Worm (Caenorhabditis elegans): ENCODE data around the gene scl-19.

Gene scl-19

DNA sequence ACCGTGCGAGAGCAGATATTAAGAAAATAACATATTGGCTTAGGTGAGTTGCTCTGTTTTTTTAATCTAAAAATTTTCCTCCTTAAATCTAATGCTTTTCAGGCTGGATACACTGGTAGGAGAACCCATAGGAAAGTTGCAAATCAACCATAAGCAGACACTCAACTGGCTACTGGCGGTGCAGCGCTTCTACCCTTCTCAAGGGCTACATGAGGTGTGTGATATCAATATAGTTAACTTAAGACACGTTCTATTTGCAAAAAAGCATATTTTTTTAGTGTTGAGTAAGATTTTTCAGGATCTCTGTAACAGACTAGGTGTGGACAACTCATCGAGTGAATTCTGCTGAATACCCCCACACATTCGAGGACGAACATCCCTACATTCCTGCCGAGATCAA lies 23.8 kb upstream of the scl-19 start:
- TF ChIP-seq cog-1 (tag; optimal IDR thresholded peaks at IDR 0.05) (no peak), klf-2 (GFP tag; conservative IDR thresholded peaks at IDR 0.05) (no peak), tab-1 (GFP tag; IDR thresholded peaks at IDR 0.05) (no peak), ztf-23 (GFP tag; IDR thresholded peaks at IDR 0.05) (no peak), ref-1 (GFP tag; conservative IDR thresholded peaks at IDR 0.05) (no peak), T22C8.4 (GFP tag; IDR thresholded peaks at IDR 0.05) (no peak), flt-1 (GFP tag; IDR thresholded peaks at IDR 0.05) (no peak), med-1 (GFP tag; optimal IDR thresholded peaks at IDR 0.05; ENCODE audit: insufficient read depth) (no peak), ztf-29 (GFP tag; IDR thresholded peaks at IDR 0.05) (no peak)

DNA sequence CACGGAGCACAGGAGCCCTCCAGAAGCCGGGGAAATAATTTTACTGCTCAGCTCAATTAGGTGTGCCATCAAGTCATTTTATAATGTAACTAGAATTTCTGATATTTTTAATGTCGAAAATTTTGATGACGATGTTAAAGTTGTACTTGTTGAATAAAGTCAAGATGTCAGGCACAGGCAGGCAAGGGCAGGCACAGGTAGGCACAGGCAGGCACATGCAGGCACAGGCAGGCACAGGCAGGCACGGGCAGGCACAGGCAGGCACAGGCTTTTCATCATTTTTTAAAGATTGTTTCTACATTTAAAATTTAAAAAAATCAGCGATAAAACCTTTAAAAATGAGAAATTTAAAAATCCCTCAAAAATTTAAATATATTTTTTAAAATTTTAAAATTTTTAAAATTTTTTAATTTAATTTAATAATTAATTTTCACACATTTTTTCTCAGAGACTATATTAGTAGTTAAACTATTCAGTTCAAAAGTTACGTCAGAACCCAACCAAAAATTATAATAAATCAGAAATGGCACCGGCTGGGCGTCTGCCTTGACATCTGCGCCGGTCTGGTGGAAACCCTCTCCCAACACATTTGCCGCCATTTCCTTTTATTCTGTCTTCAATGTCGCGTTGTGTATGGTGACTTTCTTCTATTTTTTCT lies 22.5 kb upstream of the scl-19 start, which contains the start of gene Y17D7C.6:
Y17D7C.6 (plus strand) TSS at position 608 of the 658 bp plus-strand sequence.
- TF ChIP-seq ztf-29 (GFP tag; IDR thresholded peaks at IDR 0.05) = no peak
- no peak for TF ChIP-seq ref-1 (GFP tag; conservative IDR thresholded peaks at IDR 0.05)
- TF ChIP-seq med-1 (GFP tag; optimal IDR thresholded peaks at IDR 0.05; ENCODE audit: insufficient read depth) = no peak
- no peak; the same call in 1 of the 2 replicates for TF ChIP-seq T22C8.4 (GFP tag; IDR thresholded peaks at IDR 0.05)

DNA sequence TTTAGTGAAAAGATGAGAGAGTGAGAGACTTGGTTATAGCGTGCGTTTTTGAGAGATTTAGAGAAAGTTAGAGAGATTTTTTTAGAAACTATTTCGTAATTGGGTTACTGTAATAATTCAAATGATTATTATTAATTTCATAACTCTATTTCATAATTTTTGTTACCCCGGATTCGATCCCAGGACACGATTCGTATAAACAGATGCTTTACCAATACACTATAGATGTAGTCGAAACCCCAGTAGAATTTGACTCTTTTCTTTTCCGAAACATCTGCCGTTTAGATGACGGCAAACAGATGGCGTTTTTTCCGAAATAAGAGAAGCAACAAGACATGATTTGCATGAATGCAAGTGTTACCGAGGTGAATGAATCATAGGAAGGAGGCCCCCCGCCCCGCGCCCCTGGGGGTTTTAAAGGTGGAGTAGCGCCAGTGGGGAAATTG lies 21.7 kb upstream of the scl-19 start:
- TF ChIP-seq tab-1 (GFP tag; IDR thresholded peaks at IDR 0.05) (peak; percentile 71; the same call in 1 of the 2 replicates), ztf-29 (GFP tag; IDR thresholded peaks at IDR 0.05) (no peak), T22C8.4 (GFP tag; IDR thresholded peaks at IDR 0.05) (no peak), med-1 (GFP tag; optimal IDR thresholded peaks at IDR 0.05; ENCODE audit: insufficient read depth) (no peak), cog-1 (tag; optimal IDR thresholded peaks at IDR 0.05) (peak; percentile 84), ztf-23 (GFP tag; IDR thresholded peaks at IDR 0.05) (no peak)

DNA sequence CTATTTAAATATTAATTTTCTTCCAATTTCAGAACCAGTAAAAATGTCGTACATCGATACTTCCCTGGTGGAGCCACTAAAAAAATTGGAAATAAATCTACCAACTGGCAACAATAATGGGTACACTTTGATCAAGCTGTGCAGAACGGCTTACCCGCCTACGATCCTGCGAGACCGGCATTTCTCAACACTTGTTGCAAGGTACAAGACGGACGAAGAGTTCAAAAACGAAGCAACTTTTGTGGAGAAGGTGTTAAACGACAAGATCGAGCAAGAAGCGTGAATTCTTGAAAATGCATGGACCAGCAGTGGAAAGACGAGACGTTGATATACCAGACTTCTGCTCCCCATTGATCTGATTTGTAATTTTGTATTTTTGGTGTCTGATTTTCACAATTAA lies 20.4 kb upstream of the scl-19 start:
- TF ChIP-seq med-1 (GFP tag; optimal IDR thresholded peaks at IDR 0.05; ENCODE audit: insufficient read depth) = no peak
- TF ChIP-seq ztf-29 (GFP tag; IDR thresholded peaks at IDR 0.05) = no peak

DNA sequence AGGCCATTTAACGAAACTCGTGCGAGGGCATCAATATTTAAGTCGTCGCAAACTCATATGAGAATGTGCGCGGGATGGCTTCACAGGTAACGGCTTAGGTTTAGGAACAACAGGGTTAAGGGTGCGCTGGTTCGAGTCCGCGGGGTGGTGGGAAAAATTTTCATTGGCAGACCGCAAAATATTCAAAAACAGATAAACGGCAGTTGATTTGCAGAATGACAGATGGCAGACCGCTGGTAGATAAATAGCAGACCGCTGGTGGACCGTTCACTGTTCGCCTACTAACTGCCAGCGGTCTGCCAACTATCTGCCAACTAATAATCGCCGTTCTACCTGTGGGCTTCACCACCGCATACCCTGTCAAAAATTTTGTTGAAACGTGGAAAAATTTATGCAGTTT lies 19.7 kb upstream of the scl-19 start:
- TF ChIP-seq med-1 (GFP tag; optimal IDR thresholded peaks at IDR 0.05; ENCODE audit: insufficient read depth) (no peak), tab-1 (GFP tag; IDR thresholded peaks at IDR 0.05) (peak; percentile 75), flt-1 (GFP tag; IDR thresholded peaks at IDR 0.05) (no peak), ztf-23 (GFP tag; IDR thresholded peaks at IDR 0.05) (no peak), cog-1 (tag; optimal IDR thresholded peaks at IDR 0.05) (no peak), klf-2 (GFP tag; conservative IDR thresholded peaks at IDR 0.05) (no peak), T22C8.4 (GFP tag; IDR thresholded peaks at IDR 0.05) (peak; percentile 54), ref-1 (GFP tag; conservative IDR thresholded peaks at IDR 0.05) (peak; percentile 43), ztf-29 (GFP tag; IDR thresholded peaks at IDR 0.05) (no peak)

DNA sequence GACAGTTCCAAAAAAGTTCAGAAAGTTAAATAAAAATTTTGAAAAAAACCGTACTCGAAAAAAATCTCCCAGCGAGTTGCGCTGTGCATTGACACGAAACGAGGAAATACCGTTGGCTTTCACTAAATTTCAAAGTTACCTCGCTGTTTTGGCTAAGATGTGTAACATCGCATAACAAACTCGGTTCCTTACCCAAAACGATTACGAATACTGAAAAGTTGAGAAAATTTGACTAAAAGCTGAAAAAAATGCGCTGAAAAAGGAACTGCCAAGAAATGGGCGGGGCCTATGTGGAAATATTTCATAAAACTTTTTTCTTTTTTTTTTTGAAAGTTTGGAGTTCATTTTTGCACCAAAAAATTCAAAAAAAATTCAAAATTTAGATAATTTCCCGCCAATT lies 12.4 kb upstream of the scl-19 start:
- TF ChIP-seq ztf-29 (GFP tag; IDR thresholded peaks at IDR 0.05) = no peak
- peak; percentile 50; the same call in 1 of the 2 replicates for TF ChIP-seq ref-1 (GFP tag; conservative IDR thresholded peaks at IDR 0.05)
- peak; percentile 46; the same call in 1 of the 2 replicates for TF ChIP-seq tab-1 (GFP tag; IDR thresholded peaks at IDR 0.05)

DNA sequence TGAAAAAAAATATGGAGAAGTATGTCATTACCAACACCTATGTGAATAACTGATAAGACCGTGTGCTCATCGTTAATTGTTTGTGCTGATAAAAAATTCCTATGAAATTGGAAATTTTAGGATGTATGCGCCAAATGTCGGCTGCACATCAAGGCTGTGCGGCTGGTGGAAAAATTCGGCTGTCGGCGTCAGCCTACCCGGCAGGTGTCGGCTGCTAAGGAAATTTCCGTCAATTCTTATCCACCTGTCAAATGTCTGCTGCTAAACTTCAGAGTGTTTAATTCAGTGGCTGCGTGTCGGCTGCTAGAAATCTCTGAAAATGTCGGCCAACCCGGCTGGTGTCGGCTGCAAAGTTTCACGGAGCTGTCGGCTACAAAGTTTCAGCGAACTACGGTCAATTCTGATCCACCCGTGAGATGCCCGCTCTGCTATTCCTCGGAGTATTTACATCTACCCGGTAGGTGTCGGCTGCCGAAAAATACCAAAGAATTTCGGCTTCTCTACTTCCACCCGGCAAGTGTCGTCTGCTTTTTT lies 11.8 kb upstream of the scl-19 start, which contains the start of gene Y17D7C.2:
Y17D7C.2 (minus strand) TSS at position 32 of the 534 bp plus-strand sequence.
- 0 out of 2 replicates have a peak, but pooled peaks have one; percentile 60 for TF ChIP-seq tab-1 (GFP tag; IDR thresholded peaks at IDR 0.05)
- 0 out of 2 replicates have a peak, but pooled peaks have one; percentile 30 for TF ChIP-seq T22C8.4 (GFP tag; IDR thresholded peaks at IDR 0.05)
- peak; percentile 44 for TF ChIP-seq med-1 (GFP tag; optimal IDR thresholded peaks at IDR 0.05; ENCODE audit: insufficient read depth)
- no peak for TF ChIP-seq cog-1 (tag; optimal IDR thresholded peaks at IDR 0.05)
- TF ChIP-seq ztf-23 (GFP tag; IDR thresholded peaks at IDR 0.05) = no peak
- no peak for TF ChIP-seq flt-1 (GFP tag; IDR thresholded peaks at IDR 0.05)
- no peak for TF ChIP-seq ref-1 (GFP tag; conservative IDR thresholded peaks at IDR 0.05)

DNA sequence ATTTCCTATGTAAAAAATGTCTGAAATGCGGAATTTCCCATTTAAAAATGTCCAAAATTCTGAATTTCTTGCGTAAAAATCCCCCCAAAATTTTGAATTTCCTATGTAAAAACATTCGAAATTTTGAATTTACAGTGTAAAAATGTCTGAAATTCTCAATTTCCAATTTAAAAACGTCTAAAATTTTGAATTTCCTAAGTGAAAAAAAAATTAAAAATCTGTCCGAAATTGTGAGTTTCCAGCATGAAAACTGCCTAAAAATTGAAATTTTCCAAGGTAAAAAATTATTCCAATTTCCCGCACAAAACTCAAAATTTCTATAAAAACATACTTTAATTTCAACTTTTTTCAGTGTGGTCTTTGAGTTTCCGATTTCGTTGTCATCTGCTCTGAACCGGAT lies 9.9 kb upstream of the scl-19 start:
- no peak for TF ChIP-seq cog-1 (tag; optimal IDR thresholded peaks at IDR 0.05)

DNA sequence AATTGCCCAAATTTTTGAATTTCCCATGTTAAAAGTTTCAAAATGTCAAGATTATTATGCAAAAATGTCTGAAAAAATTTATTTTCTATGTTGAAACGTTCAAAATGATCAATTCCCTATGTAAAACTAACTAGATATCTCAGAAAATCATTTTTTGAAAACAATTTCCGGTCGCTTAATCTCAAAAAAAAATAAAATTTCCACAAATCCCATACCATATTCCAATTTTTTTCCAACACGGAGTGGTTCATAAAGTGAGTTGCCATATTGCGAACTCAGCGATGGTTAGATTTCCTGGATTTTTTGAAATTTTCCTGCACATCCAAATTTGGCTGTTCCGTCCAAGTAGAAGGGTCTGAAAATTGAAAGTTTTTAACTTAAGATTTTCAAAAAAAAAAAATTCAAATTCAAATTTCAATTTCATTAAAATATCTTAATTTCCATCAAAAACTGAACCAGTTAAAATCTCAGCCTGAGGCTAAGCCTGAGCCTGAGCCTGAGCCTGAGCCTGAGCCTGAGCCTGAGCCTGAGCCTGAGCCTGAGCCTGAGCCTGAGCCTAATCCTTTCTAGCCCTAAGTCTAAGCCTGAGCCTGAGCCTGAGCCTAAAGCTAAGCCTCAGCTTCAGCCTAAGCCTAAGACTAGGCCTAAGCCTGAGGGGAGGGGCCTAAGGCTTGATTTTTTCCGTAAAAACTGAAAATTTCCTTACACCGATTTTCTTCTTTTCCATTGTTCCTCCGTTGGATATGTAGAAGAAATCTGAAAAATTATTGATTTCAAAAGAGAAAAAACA lies 9.1 kb upstream of the scl-19 start:
- TF ChIP-seq med-1 (GFP tag; optimal IDR thresholded peaks at IDR 0.05; ENCODE audit: insufficient read depth) (no peak), cog-1 (tag; optimal IDR thresholded peaks at IDR 0.05) (no peak), tab-1 (GFP tag; IDR thresholded peaks at IDR 0.05) (0 out of 2 replicates have a peak, but pooled peaks have one; percentile 53), flt-1 (GFP tag; IDR thresholded peaks at IDR 0.05) (no peak), klf-2 (GFP tag; conservative IDR thresholded peaks at IDR 0.05) (no peak), ztf-23 (GFP tag; IDR thresholded peaks at IDR 0.05) (no peak), T22C8.4 (GFP tag; IDR thresholded peaks at IDR 0.05) (0 out of 2 replicates have a peak, but pooled peaks have one; percentile 12)

DNA sequence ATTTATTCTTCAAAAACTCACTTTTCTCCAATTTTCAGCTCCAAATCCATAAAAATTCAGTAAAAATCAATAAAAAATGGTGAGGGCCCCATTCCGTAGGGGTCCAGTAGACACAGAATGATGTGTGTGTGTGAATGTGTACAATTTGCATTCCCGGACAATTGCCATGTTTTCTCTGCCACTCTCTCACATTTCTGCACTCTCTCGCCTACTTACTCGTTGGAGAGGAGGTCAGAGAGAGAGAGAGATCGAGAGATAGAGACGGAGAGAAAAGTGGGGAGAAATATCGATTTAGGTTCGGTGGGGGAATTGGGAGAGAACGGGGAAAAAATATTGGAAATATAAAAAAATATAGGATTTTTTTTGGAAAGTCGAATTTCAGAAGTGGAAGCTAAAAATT lies 8.2 kb upstream of the scl-19 start:
- TF ChIP-seq tab-1 (GFP tag; IDR thresholded peaks at IDR 0.05) = no peak
- no peak for TF ChIP-seq ztf-29 (GFP tag; IDR thresholded peaks at IDR 0.05)
- peak; percentile 97 for TF ChIP-seq cog-1 (tag; optimal IDR thresholded peaks at IDR 0.05)
- TF ChIP-seq T22C8.4 (GFP tag; IDR thresholded peaks at IDR 0.05) = peak; percentile 99
- TF ChIP-seq med-1 (GFP tag; optimal IDR thresholded peaks at IDR 0.05; ENCODE audit: insufficient read depth) = no peak
